Worm (Caenorhabditis elegans) whole organism, L1 larva: ENCODE measurements around the gene B0495.9.

ENCODE experiments used
- ceh-82 ChIP-seq, 3 experiments: fragments of 150-350 bp in 1 of 3; sonication (generic microtip) in 2 of 3; optimal IDR thresholded peaks; 2 replicates each; lab custom pipeline; 2014 to 2017; ENCODE audit warnings: missing biosample characterization in 3 of 3, missing genetic modification characterization in 3 of 3
- hlh-17 ChIP-seq: fragments of 200-800 bp; sonication (Bioruptor generic); optimal IDR thresholded peaks from 2 replicates; lab custom pipeline; 2018; ENCODE audit warnings: missing genetic modification characterization, mild to moderate bottlenecking, missing compliant biosample characterization, moderate library complexity, borderline replicate concordance
- nhr-11 ChIP-seq: fragments of 150-350 bp; optimal IDR thresholded peaks from 2 replicates; lab custom pipeline; 2014; ENCODE audit warnings: missing biosample characterization, missing genetic modification characterization
- nhr-12 ChIP-seq: sonication (generic microtip); optimal IDR thresholded peaks from 2 replicates; lab custom pipeline; 2017; ENCODE audit warnings: missing biosample characterization, missing genetic modification characterization
- nhr-237 ChIP-seq: fragments of 150-350 bp; optimal IDR thresholded peaks from 2 replicates; lab custom pipeline; 2014; ENCODE audit warnings: missing biosample characterization, missing genetic modification characterization
- nhr-28 ChIP-seq: fragments of 150-350 bp; optimal IDR thresholded peaks from 2 replicates; lab custom pipeline; 2014; ENCODE audit warnings: missing biosample characterization, missing genetic modification characterization
- pqm-1 ChIP-seq: sonication (generic microtip); optimal IDR thresholded peaks from 3 replicates; lab custom pipeline; 2017; ENCODE audit warnings: missing biosample characterization, missing genetic modification characterization
- snpc-4 ChIP-seq: fragments of 150-350 bp; optimal IDR thresholded peaks from 2 replicates; lab custom pipeline; 2014; ENCODE audit warnings: missing biosample characterization, missing genetic modification characterization
- zag-1 ChIP-seq: fragments of 150-350 bp; optimal IDR thresholded peaks from 2 replicates; lab custom pipeline; 2014; ENCODE audit warnings: missing biosample characterization, missing genetic modification characterization

DNA sequence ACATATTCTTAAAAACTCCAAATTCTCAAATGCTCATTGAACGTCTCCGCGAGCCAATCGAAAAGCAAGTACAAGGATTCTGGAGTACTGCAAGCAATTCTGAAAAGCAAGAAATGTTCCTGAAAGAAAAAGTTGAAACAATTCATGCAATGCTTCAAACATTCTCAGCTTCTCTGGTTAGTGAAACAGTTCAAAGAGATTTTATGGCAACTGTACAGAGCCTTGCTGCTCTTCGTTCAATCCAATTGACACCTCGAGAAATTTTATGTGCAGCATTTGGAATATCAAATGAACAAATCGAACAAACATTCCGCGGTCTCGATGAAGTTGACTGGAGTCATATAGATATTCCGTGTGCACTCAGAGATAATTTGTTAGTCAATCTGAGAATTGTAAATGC is 28.2 kb upstream of the B0495.9 start:
- no peak for TF ChIP-seq ceh-82 (tag; optimal IDR thresholded peaks at IDR 0.05; lab: Kevin White, UChicago)
- no peak for TF ChIP-seq nhr-12 (tag; lab: Kevin White, UChicago)
- TF ChIP-seq pqm-1 (tag; lab: Kevin White, UChicago), result no peak
- TF ChIP-seq zag-1 (tag; lab: Kevin White, UChicago), result no peak
- no peak for TF ChIP-seq nhr-11 (tag; lab: Kevin White, UChicago)
- TF ChIP-seq snpc-4 (tag; lab: Kevin White, UChicago), result no peak
- TF ChIP-seq nhr-237 (tag; lab: Kevin White, UChicago), result no peak
- no peak for TF ChIP-seq hlh-17 (GFP tag; lab: Kevin White, UChicago)
- no peak for TF ChIP-seq nhr-28 (tag; lab: Kevin White, UChicago)
